Fruit fly (Drosophila melanogaster) whole organism, embryonic: ENCODE measurements around the gene CG31360.

ENCODE experiments used
- Blimp-1 ChIP-seq: fragments of 200-800 bp; sonication (Bioruptor generic); optimal IDR thresholded peaks from 3 replicates; lab custom pipeline; 2018; ENCODE audit warnings: missing biosample characterization, missing genetic modification characterization, mild to moderate bottlenecking, moderate library complexity, missing genetic modification reagents
- CG11696 ChIP-seq: fragments of 200-800 bp; sonication (Bioruptor generic); IDR thresholded peaks from 2 replicates; pipeline ENCODE4 v1.3.6; 2022; ENCODE audit warnings: missing biosample characterization, missing genetic modification characterization
- CG17612 ChIP-seq: fragments of 200-800 bp; sonication (Bioruptor generic); IDR thresholded peaks from 2 replicates; pipeline ENCODE4 v1.3.6; 2022; ENCODE audit warnings: missing biosample characterization, missing genetic modification characterization
- CG18262 ChIP-seq: fragments of 200-800 bp; optimal IDR thresholded peaks from 3 replicates; lab custom pipeline; 2019; ENCODE audit warnings: missing biosample characterization, mild to moderate bottlenecking, missing genetic modification characterization, moderate library complexity
- CG1832 ChIP-seq: fragments of 200-800 bp; sonication (Bioruptor generic); optimal IDR thresholded peaks from 2 replicates; lab custom pipeline; 2017; ENCODE audit warnings: missing biosample characterization, mild to moderate bottlenecking, missing genetic modification characterization, inconsistent platforms
- CG18619 ChIP-seq: fragments of 200-800 bp; sonication (Bioruptor generic); optimal IDR thresholded peaks from 3 replicates; lab custom pipeline; 2017; ENCODE audit warnings: missing biosample characterization, mild to moderate bottlenecking, missing genetic modification characterization
- CG30403 ChIP-seq: fragments of 200-800 bp; sonication (Bioruptor generic); optimal IDR thresholded peaks from 3 replicates; lab custom pipeline; 2016; ENCODE audit warnings: missing biosample characterization, missing genetic modification characterization
- CG34376 ChIP-seq: fragments of 200-800 bp; sonication (Bioruptor generic); optimal IDR thresholded peaks from 2 replicates; lab custom pipeline; 2018; ENCODE audit warnings: missing biosample characterization, mild to moderate bottlenecking, missing genetic modification characterization
- CG3838 ChIP-seq: fragments of 200-800 bp; sonication (Bioruptor generic); optimal IDR thresholded peaks from 3 replicates; lab custom pipeline; 2016; ENCODE audit warnings: missing biosample characterization, missing genetic modification characterization
- CG4360 ChIP-seq: fragments of 200-800 bp; sonication (Bioruptor generic); IDR thresholded peaks from 2 replicates; pipeline ENCODE4 v1.3.6; 2022; ENCODE audit warnings: missing biosample characterization, missing genetic modification characterization
- CG7963 ChIP-seq: fragments of 200-800 bp; sonication (Bioruptor generic); IDR thresholded peaks from 3 replicates; pipeline ENCODE4 v1.3.6; 2022; ENCODE audit warnings: missing biosample characterization, missing genetic modification characterization; ENCODE audit not compliant: partially characterized antibody
- CG8359 ChIP-seq: fragments of 200-800 bp; sonication (Bioruptor generic); optimal IDR thresholded peaks from 2 replicates; lab custom pipeline; 2017; ENCODE audit warnings: missing biosample characterization, mild to moderate bottlenecking, missing genetic modification characterization, borderline replicate concordance
- CG9437 ChIP-seq: fragments of 200-800 bp; sonication (Bioruptor generic); optimal IDR thresholded peaks from 2 replicates; lab custom pipeline; 2018; ENCODE audit warnings: missing biosample characterization, mild to moderate bottlenecking, missing genetic modification characterization
- Dad ChIP-seq: fragments of 200-800 bp; sonication (Bioruptor generic); optimal IDR thresholded peaks from 3 replicates; lab custom pipeline; 2016; ENCODE audit warnings: missing biosample characterization, missing genetic modification characterization
- Dbx ChIP-seq: fragments of 200-800 bp; sonication (Bioruptor generic); IDR thresholded peaks from 3 replicates; pipeline ENCODE4 v1.3.6; 2022; ENCODE audit warnings: missing biosample characterization, missing genetic modification characterization
- Dip2 ChIP-seq: fragments of 200-800 bp; sonication (Bioruptor generic); IDR thresholded peaks from 2 replicates; pipeline ENCODE4 v1.3.6; 2022; ENCODE audit warnings: missing biosample characterization, missing genetic modification characterization
- HHEX ChIP-seq: fragments of 200-800 bp; sonication (Bioruptor generic); optimal IDR thresholded peaks from 3 replicates; lab custom pipeline; 2017; ENCODE audit warnings: missing biosample characterization, mild to moderate bottlenecking, missing genetic modification characterization, missing genetic modification reagents
- HLH54F ChIP-seq: fragments of 200-800 bp; sonication (Bioruptor generic); optimal IDR thresholded peaks from 3 replicates; lab custom pipeline; 2016; ENCODE audit warnings: missing biosample characterization, missing genetic modification characterization
- Hmx ChIP-seq: fragments of 200-800 bp; sonication (Bioruptor generic); optimal IDR thresholded peaks from 2 replicates; lab custom pipeline; 2016; ENCODE audit warnings: missing biosample characterization, missing genetic modification characterization
- NC2α ChIP-seq: fragments of 200-800 bp; sonication (Bioruptor generic); optimal IDR thresholded peaks from 2 replicates; lab custom pipeline; 2016; ENCODE audit warnings: missing biosample characterization, missing genetic modification characterization
- Neu2 ChIP-seq: fragments of 200-800 bp; sonication (Bioruptor generic); optimal IDR thresholded peaks from 3 replicates; lab custom pipeline; 2016; ENCODE audit warnings: missing biosample characterization, missing genetic modification characterization, borderline replicate concordance
- Ptx1 ChIP-seq: fragments of 200-800 bp; sonication (Bioruptor generic); IDR thresholded peaks from 2 replicates; pipeline ENCODE4 v1.3.6; 2022; ENCODE audit warnings: missing biosample characterization, missing genetic modification characterization
- Six4 ChIP-seq: fragments of 200-800 bp; sonication (Bioruptor generic); optimal IDR thresholded peaks from 2 replicates; lab custom pipeline; 2016; ENCODE audit warnings: missing biosample characterization, missing genetic modification characterization
- Taf1 ChIP-seq: fragments of 200-800 bp; sonication (Bioruptor generic); IDR thresholded peaks from 2 replicates; pipeline ENCODE4 v1.3.6; 2022; ENCODE audit warnings: missing biosample characterization, missing genetic modification characterization
- bbx ChIP-seq: fragments of 200-800 bp; sonication (Bioruptor generic); IDR thresholded peaks from 2 replicates; pipeline ENCODE4 v1.3.6; 2022; ENCODE audit warnings: missing biosample characterization, missing genetic modification characterization; ENCODE audit not compliant: partially characterized antibody
- croc ChIP-seq: fragments of 200-800 bp; sonication (Bioruptor generic); conservative IDR thresholded peaks from 3 replicates; pipeline ENCODE4 v1.3.6; 2022; ENCODE audit warnings: missing biosample characterization, missing genetic modification characterization
- cwo ChIP-seq: fragments of 200-800 bp; sonication (Bioruptor generic); optimal IDR thresholded peaks from 3 replicates; lab custom pipeline; 2017; ENCODE audit warnings: missing biosample characterization, missing genetic modification characterization, mild to moderate bottlenecking, moderate library complexity, missing genetic modification reagents
- ems ChIP-seq: fragments of 200-800 bp; sonication (Bioruptor generic); optimal IDR thresholded peaks from 3 replicates; lab custom pipeline; 2016; ENCODE audit warnings: missing biosample characterization, missing genetic modification characterization
- gro ChIP-seq: fragments of 200-800 bp; sonication (Bioruptor generic); optimal IDR thresholded peaks from 2 replicates; lab custom pipeline; 2016; ENCODE audit warnings: missing biosample characterization, missing genetic modification characterization
- h ChIP-seq: fragments of >200 bp; optimal IDR thresholded peaks from 2 replicates; lab custom pipeline; 2017
- hbn ChIP-seq: fragments of 200-800 bp; sonication (Bioruptor generic); IDR thresholded peaks from 2 replicates; pipeline ENCODE4 v1.3.6; 2022; ENCODE audit warnings: missing biosample characterization, missing genetic modification characterization; ENCODE audit not compliant: partially characterized antibody
- mirr ChIP-seq: fragments of 200-800 bp; sonication (Bioruptor generic); optimal IDR thresholded peaks from 3 replicates; lab custom pipeline; 2018; ENCODE audit warnings: missing biosample characterization, mild to moderate bottlenecking, missing genetic modification characterization
- nerfin-1 ChIP-seq: fragments of 200-800 bp; sonication (Bioruptor generic); optimal IDR thresholded peaks from 3 replicates; lab custom pipeline; 2019; ENCODE audit warnings: missing biosample characterization, mild to moderate bottlenecking, missing genetic modification characterization, moderate library complexity
- odd ChIP-seq: fragments of 200-800 bp; sonication (Bioruptor generic); optimal IDR thresholded peaks from 2 replicates; lab custom pipeline; 2017; ENCODE audit warnings: missing biosample characterization, mild to moderate bottlenecking, missing genetic modification characterization
- pb ChIP-seq: fragments of 200-800 bp; sonication (Bioruptor generic); optimal IDR thresholded peaks from 3 replicates; lab custom pipeline; 2016; ENCODE audit warnings: missing biosample characterization, missing genetic modification characterization
- pfk ChIP-seq: fragments of 200-800 bp; sonication (Bioruptor generic); optimal IDR thresholded peaks from 2 replicates; lab custom pipeline; 2018; ENCODE audit warnings: missing biosample characterization, mild to moderate bottlenecking, missing genetic modification characterization, moderate library complexity
- pros ChIP-seq: fragments of 200-800 bp; sonication (Bioruptor generic); optimal IDR thresholded peaks from 3 replicates; lab custom pipeline; 2019; ENCODE audit warnings: missing biosample characterization, mild to moderate bottlenecking, missing genetic modification characterization, moderate library complexity
- rib ChIP-seq: fragments of 200-800 bp; sonication (Bioruptor generic); IDR thresholded peaks from 2 replicates; pipeline ENCODE4 v1.3.6; 2022; ENCODE audit warnings: missing biosample characterization, missing genetic modification characterization
- sens-2 ChIP-seq: fragments of 200-800 bp; sonication (Bioruptor generic); IDR thresholded peaks from 2 replicates; pipeline ENCODE4 v1.3.6; 2022; ENCODE audit warnings: missing biosample characterization, missing genetic modification characterization
- stc ChIP-seq: fragments of 200-800 bp; sonication (Bioruptor generic); IDR thresholded peaks from 2 replicates; pipeline ENCODE4 v1.3.6; 2022; ENCODE audit warnings: missing biosample characterization, missing genetic modification characterization
- tin ChIP-seq: fragments of 200-800 bp; sonication (Bioruptor generic); optimal IDR thresholded peaks from 3 replicates; lab custom pipeline; 2016; ENCODE audit warnings: missing biosample characterization, missing genetic modification characterization
- vvl ChIP-seq: fragments of 200-800 bp; sonication (Bioruptor generic); IDR thresholded peaks from 2 replicates; pipeline ENCODE4 v1.3.6; 2022; ENCODE audit warnings: missing biosample characterization, missing genetic modification characterization

Gene CG31360

DNA sequence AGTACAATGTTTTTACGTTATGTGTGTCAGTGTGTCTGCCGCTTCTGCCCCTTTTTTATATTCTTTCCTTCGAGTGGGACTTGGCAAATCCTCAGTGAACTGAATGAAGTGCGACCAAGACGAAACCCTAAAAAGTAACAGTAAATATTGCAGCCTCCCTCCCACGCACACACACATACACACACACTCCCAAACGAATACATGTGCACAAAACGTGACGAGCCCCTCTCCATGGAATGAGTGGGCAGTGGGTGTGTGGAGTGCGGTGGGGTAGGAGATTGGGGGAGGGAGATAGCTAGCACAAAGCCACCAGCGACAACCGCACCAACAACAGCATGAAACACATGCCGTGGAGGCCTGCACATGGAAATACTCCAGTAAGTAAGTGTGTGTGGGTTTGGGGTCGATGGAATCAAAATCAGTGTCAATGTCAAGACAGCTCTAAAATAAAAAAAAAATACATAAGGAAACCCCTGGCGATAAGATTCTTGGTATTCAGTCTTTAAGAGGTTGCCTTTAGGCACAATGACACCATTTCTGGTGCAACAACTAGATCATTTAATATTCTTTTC, 30.0 kb downstream of the CG31360 start (continued):
- TF ChIP-seq cwo (GFP tag; lab: Kevin White, UChicago) (peak; percentile 98), mirr (GFP tag; lab: Kevin White, UChicago) (no peak), HHEX (no peak), Dad (GFP tag; lab: Kevin White, UChicago) (no peak), CG11696 (GFP tag; lab: Robert Waterston, UW) (no peak), ems (GFP tag; lab: Kevin White, UChicago) (no peak), hbn (GFP tag; lab: Robert Waterston, UW) (no peak), CG18619 (GFP tag; lab: Kevin White, UChicago) (no peak), Blimp-1 (GFP tag; lab: Kevin White, UChicago) (no peak), CG4360 (GFP tag; lab: Robert Waterston, UW) (peak; percentile 47), CG34376 (no peak), sens-2 (no peak), vvl (GFP tag; lab: Robert Waterston, UW) (no peak), nerfin-1 (tag; lab: Kevin White, UChicago) (no peak), CG1832 (GFP tag; lab: Kevin White, UChicago) (peak; percentile 12), CG8359 (GFP tag; lab: Kevin White, UChicago) (no peak), Hmx (GFP tag; lab: Kevin White, UChicago) (no peak), croc (GFP tag; lab: Robert Waterston, UW) (no peak), Dip2 (GFP tag; lab: Robert Waterston, UW) (no peak), rib (GFP tag; lab: Robert Waterston, UW) (peak; percentile 30; the same call in 1 of the 2 replicates), Six4 (GFP tag; lab: Kevin White, UChicago) (no peak), CG3838 (GFP tag; lab: Kevin White, UChicago) (no peak), CG18262 (tag; lab: Kevin White, UChicago) (no peak), stc (GFP tag; lab: Robert Waterston, UW) (no peak), NC2α (GFP tag; lab: Kevin White, UChicago) (no peak), pros (peak; percentile 54), odd (GFP tag; lab: Kevin White, UChicago) (no peak), CG9437 (no peak), bbx (no peak), pb (GFP tag; lab: Kevin White, UChicago) (no peak), tin (GFP tag; lab: Kevin White, UChicago) (no peak), Taf1 (GFP tag; lab: Robert Waterston, UW) (no peak), pfk (GFP tag; lab: Kevin White, UChicago) (no peak), CG7963 (no peak), h (no peak), HLH54F (GFP tag; lab: Kevin White, UChicago) (no peak), CG30403 (GFP tag; lab: Kevin White, UChicago) (no peak), CG17612 (GFP tag; lab: Robert Waterston, UW) (no peak), Ptx1 (GFP tag; lab: Robert Waterston, UW) (no peak), Dbx (GFP tag; lab: Robert Waterston, UW) (no peak), gro (no peak), Neu2 (GFP tag; lab: Kevin White, UChicago) (no peak)
